Fruit fly (Drosophila melanogaster) Kc167 (cell line): ENCODE results near the gene scpr-B.

ENCODE experiments used
- Sin3A ChIP-seq: fragments of >200 bp; optimal IDR thresholded peaks from 2 replicates; lab custom pipeline; 2018; ENCODE audit warnings: missing external identifiers
- h ChIP-seq: fragments of >200 bp; optimal IDR thresholded peaks from 3 replicates; lab custom pipeline; 2018; ENCODE audit warnings: missing external identifiers
- psq ChIP-seq: fragments of >200 bp; optimal IDR thresholded peaks from 2 replicates; lab custom pipeline; 2017; ENCODE audit warnings: missing external identifiers

dm6 chr3R:11231705-11232261, 9.0 kb downstream of the scpr-B start, which contains the start of the genes CG17187 and Dph3:
- TF ChIP-seq Sin3A (no peak), h (lab: Kevin White, UChicago) (no peak), psq (lab: Kevin White, UChicago) (no peak)
